Worm (Caenorhabditis elegans) whole organism, midembryonic: ENCODE data around the gene ZK287.1.

Experiments
- T22C8.4 ChIP-seq: fragments of 200-800 bp; sonication (Bioruptor generic); IDR thresholded peaks from 2 replicates; pipeline ENCODE4 v1.3.6; 2022; ENCODE audit warnings: missing genetic modification characterization, missing compliant biosample characterization
- cog-1 ChIP-seq: sonication (generic microtip); optimal IDR thresholded peaks from 2 replicates; lab custom pipeline; 2016; ENCODE audit warnings: missing genetic modification characterization, missing compliant biosample characterization
- flt-1 ChIP-seq: fragments of 200-800 bp; sonication (Bioruptor generic); IDR thresholded peaks from 2 replicates; pipeline ENCODE4 v1.3.6; 2022; ENCODE audit warnings: missing genetic modification characterization, missing compliant biosample characterization
- klf-2 ChIP-seq: fragments of 200-800 bp; sonication (Bioruptor generic); conservative IDR thresholded peaks from 2 replicates; pipeline ENCODE4 v1.3.6; 2022; ENCODE audit warnings: missing genetic modification reagents, missing genetic modification characterization, missing compliant biosample characterization
- ref-1 ChIP-seq: fragments of 200-800 bp; sonication (Bioruptor generic); conservative IDR thresholded peaks from 2 replicates; pipeline ENCODE4 v1.3.6; 2022; ENCODE audit warnings: missing genetic modification reagents, missing genetic modification characterization, missing compliant biosample characterization
- tab-1 ChIP-seq: fragments of 200-800 bp; sonication (Bioruptor generic); IDR thresholded peaks from 2 replicates; pipeline ENCODE4 v1.3.6; 2022; ENCODE audit warnings: missing genetic modification characterization, missing compliant biosample characterization

- TF ChIP-seq ref-1 (GFP tag; lab: Robert Waterston, UW) (no peak), tab-1 (GFP tag; lab: Robert Waterston, UW) (no peak), T22C8.4 (GFP tag; lab: Robert Waterston, UW) (no peak), flt-1 (no peak), cog-1 (tag; lab: Kevin White, UChicago) (no peak), klf-2 (GFP tag; lab: Robert Waterston, UW) (no peak)
Observed at ce11 chrV:9628603-9629002, 37.9 kb upstream of the ZK287.1 start.
